Fruit fly (Drosophila melanogaster) whole organism, embryonic: ENCODE results near the gene corto.

Experiments used
- CG2712 ChIP-seq: fragments of 200-800 bp; optimal IDR thresholded peaks from 3 replicates; lab custom pipeline; 2019; ENCODE audit warnings: missing biosample characterization, mild to moderate bottlenecking, missing genetic modification characterization, moderate library complexity
- CG4328 ChIP-seq: fragments of 200-800 bp; sonication (Bioruptor generic); optimal IDR thresholded peaks from 3 replicates; lab custom pipeline; 2017; ENCODE audit warnings: missing biosample characterization, missing genetic modification reagents, missing genetic modification characterization
- E2f2 ChIP-seq: fragments of 200-800 bp; sonication (Bioruptor generic); IDR thresholded peaks from 2 replicates; pipeline ENCODE4 v1.3.6; 2022; ENCODE audit warnings: missing biosample characterization, missing genetic modification characterization
- cg ChIP-seq: fragments of 200-800 bp; sonication (Bioruptor generic); optimal IDR thresholded peaks from 3 replicates; lab custom pipeline; 2019; ENCODE audit warnings: missing biosample characterization, mild to moderate bottlenecking, missing genetic modification characterization, moderate library complexity
- wor ChIP-seq: fragments of 200-800 bp; sonication (Bioruptor generic); IDR thresholded peaks from 2 replicates; pipeline ENCODE4 v1.3.6; 2022; ENCODE audit warnings: missing biosample characterization, missing genetic modification characterization

DNA sequence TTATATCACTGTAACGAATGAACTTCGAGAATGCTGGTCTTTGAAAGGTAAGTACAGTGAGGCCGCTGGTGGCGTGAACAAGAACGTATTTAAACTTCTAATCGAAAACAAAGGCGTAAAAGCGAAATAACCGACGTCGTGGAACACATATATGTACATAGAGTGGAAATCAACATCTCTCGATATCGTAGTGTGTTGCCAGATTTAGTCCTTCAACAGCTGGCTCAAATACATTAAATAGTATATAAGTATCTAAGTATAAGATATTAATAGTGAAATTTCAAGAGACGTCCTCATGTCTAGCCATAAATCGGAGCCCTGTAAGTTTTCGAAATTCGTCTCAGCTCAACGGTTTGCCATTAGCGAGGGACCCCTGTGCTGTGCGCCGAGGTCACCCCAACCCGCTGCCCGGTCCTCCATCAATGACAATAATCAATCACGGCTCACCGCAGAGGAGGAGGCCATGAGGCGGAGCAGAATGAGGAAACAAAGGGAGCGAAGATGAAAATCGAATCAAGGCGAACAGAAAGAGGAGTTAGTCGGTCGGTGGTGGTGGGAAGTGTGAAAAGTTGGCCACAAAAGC, 3.8 kb downstream of the corto start:
- no peak for TF ChIP-seq wor (GFP tag; lab: Robert Waterston, UW)
- no peak for TF ChIP-seq cg (GFP tag; lab: Kevin White, UChicago)
- TF ChIP-seq CG2712 = no peak
- no peak for TF ChIP-seq E2f2 (GFP tag; lab: Robert Waterston, UW)
- TF ChIP-seq CG4328 (GFP tag; lab: Kevin White, UChicago) = no peak
